Fruit fly (Drosophila melanogaster) Kc167 (cell line): Measurements from ENCODE around the gene CG32669.

Source experiments
- Myc ChIP-seq: fragments of >200 bp; optimal IDR thresholded peaks from 2 replicates; lab custom pipeline; 2017; ENCODE audit warnings: missing external identifiers
- psq ChIP-seq: fragments of >200 bp; optimal IDR thresholded peaks from 2 replicates; lab custom pipeline; 2017; ENCODE audit warnings: missing external identifiers

DNA sequence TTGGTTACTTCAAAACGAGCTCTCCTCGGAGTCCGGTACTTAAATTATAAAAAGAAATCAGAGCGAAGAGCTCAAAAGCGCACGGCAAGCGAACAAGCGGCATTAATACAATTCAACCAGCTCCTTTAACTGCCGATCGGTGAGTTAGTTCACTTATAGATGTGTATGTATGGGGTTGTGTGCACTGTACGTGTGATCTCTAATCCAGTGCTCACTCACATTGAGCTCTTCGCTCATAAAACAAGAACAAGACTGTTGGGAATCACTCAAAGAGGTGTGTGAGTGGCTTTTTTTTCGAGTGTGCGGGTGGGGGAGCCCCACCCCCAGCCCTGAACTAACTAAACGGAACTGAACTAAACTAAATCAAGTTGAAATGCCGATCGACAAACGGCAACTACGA, 46.3 kb upstream of the CG32669 start, which contains the start of gene Ork1:
- no peak for TF ChIP-seq psq
- TF ChIP-seq Myc (lab: Kevin White, UChicago), result no peak
